Fruit fly (Drosophila melanogaster) whole organism, embryonic: ENCODE results near the gene Jhbp2.
A peak's percentile ranks its signal among the peaks of the same experiment; 100 is the strongest.

Experiments
- Atf-2 ChIP-seq: fragments of 200-800 bp; sonication (Bioruptor generic); optimal IDR thresholded peaks from 2 replicates; lab custom pipeline; 2016; ENCODE audit warnings: missing biosample characterization, missing genetic modification characterization
- B-H2 ChIP-seq: fragments of 200-800 bp; sonication (Bioruptor generic); optimal IDR thresholded peaks from 2 replicates; lab custom pipeline; 2018; ENCODE audit warnings: missing biosample characterization, mild to moderate bottlenecking, missing genetic modification characterization
- CG12104 ChIP-seq: fragments of 200-800 bp; sonication (Bioruptor generic); optimal IDR thresholded peaks from 3 replicates; lab custom pipeline; 2016; ENCODE audit warnings: missing biosample characterization, missing genetic modification characterization
- CG12769 ChIP-seq: fragments of 200-800 bp; sonication (Bioruptor generic); optimal IDR thresholded peaks from 2 replicates; lab custom pipeline; 2019; ENCODE audit warnings: missing biosample characterization, mild to moderate bottlenecking, missing genetic modification characterization, moderate library complexity
- CG13424 ChIP-seq: fragments of 200-800 bp; sonication (Bioruptor generic); optimal IDR thresholded peaks from 2 replicates; lab custom pipeline; 2019; ENCODE audit warnings: missing biosample characterization, mild to moderate bottlenecking, missing genetic modification characterization, moderate library complexity
- CG13624 ChIP-seq: fragments of 200-800 bp; sonication (Bioruptor generic); optimal IDR thresholded peaks from 2 replicates; lab custom pipeline; 2016; ENCODE audit warnings: missing biosample characterization, missing genetic modification characterization
- CG13775 ChIP-seq: fragments of 200-800 bp; sonication (Bioruptor generic); optimal IDR thresholded peaks from 3 replicates; lab custom pipeline; 2017; ENCODE audit warnings: missing biosample characterization, mild to moderate bottlenecking, missing genetic modification characterization
- CG15514 ChIP-seq: fragments of 200-800 bp; sonication (Bioruptor generic); optimal IDR thresholded peaks from 3 replicates; lab custom pipeline; 2017; ENCODE audit warnings: missing biosample characterization, missing genetic modification characterization, mild to moderate bottlenecking, moderate library complexity, missing genetic modification reagents
- CG17361 ChIP-seq: fragments of 200-800 bp; sonication (Bioruptor generic); IDR thresholded peaks from 3 replicates; pipeline ENCODE4 v1.3.6; 2022; ENCODE audit warnings: missing biosample characterization, missing genetic modification characterization
- CG18476 ChIP-seq: fragments of 200-800 bp; sonication (Bioruptor generic); optimal IDR thresholded peaks from 2 replicates; lab custom pipeline; 2016; ENCODE audit warnings: missing biosample characterization, mild to moderate bottlenecking, missing genetic modification characterization
- CG18619 ChIP-seq: fragments of 200-800 bp; sonication (Bioruptor generic); optimal IDR thresholded peaks from 3 replicates; lab custom pipeline; 2017; ENCODE audit warnings: missing biosample characterization, mild to moderate bottlenecking, missing genetic modification characterization
- CG42726 ChIP-seq: fragments of 200-800 bp; sonication (Bioruptor generic); IDR thresholded peaks from 2 replicates; pipeline ENCODE4 v1.3.6; 2022; ENCODE audit warnings: missing biosample characterization, missing genetic modification characterization; ENCODE audit not compliant: partially characterized antibody
- CG6683 ChIP-seq: fragments of 200-800 bp; sonication (Bioruptor generic); optimal IDR thresholded peaks from 2 replicates; lab custom pipeline; 2017; ENCODE audit warnings: missing biosample characterization, mild to moderate bottlenecking, missing genetic modification characterization, missing genetic modification reagents
- CG6689 ChIP-seq: fragments of 200-800 bp; sonication (Bioruptor generic); IDR thresholded peaks from 2 replicates; pipeline ENCODE4 v1.3.6; 2022; ENCODE audit warnings: missing biosample characterization, missing genetic modification characterization
- CG6765 ChIP-seq: fragments of 200-800 bp; sonication (Bioruptor generic); optimal IDR thresholded peaks from 3 replicates; lab custom pipeline; 2017; ENCODE audit warnings: missing biosample characterization, mild to moderate bottlenecking, missing genetic modification characterization
- CG9797 ChIP-seq: fragments of 200-800 bp; sonication (Bioruptor generic); optimal IDR thresholded peaks from 3 replicates; lab custom pipeline; 2018; ENCODE audit warnings: missing biosample characterization, mild to moderate bottlenecking, missing genetic modification characterization
- Dip2 ChIP-seq: fragments of 200-800 bp; sonication (Bioruptor generic); IDR thresholded peaks from 2 replicates; pipeline ENCODE4 v1.3.6; 2022; ENCODE audit warnings: missing biosample characterization, missing genetic modification characterization
- E2f1 ChIP-seq: fragments of 200-800 bp; sonication (Bioruptor generic); IDR thresholded peaks from 2 replicates; pipeline ENCODE4 v1.3.6; 2022; ENCODE audit warnings: missing biosample characterization, missing genetic modification characterization
- Fer3 ChIP-seq: fragments of 200-800 bp; sonication (Bioruptor generic); optimal IDR thresholded peaks from 2 replicates; lab custom pipeline; 2018; ENCODE audit warnings: missing biosample characterization, mild to moderate bottlenecking, missing genetic modification characterization, moderate library complexity
- GATAe ChIP-seq: fragments of 200-800 bp; sonication (Bioruptor generic); conservative IDR thresholded peaks from 2 replicates; pipeline ENCODE4 v1.3.6; 2022; ENCODE audit warnings: missing biosample characterization, missing genetic modification characterization
- HmgZ ChIP-seq: fragments of 200-800 bp; sonication (Bioruptor generic); optimal IDR thresholded peaks from 2 replicates; lab custom pipeline; 2018; ENCODE audit warnings: missing biosample characterization, mild to moderate bottlenecking, missing genetic modification characterization
- Max ChIP-seq: fragments of 200-800 bp; sonication (Bioruptor generic); optimal IDR thresholded peaks from 2 replicates; lab custom pipeline; 2016; ENCODE audit warnings: missing biosample characterization, mild to moderate bottlenecking, missing genetic modification characterization
- Mes4 ChIP-seq: fragments of 200-800 bp; sonication (Bioruptor generic); optimal IDR thresholded peaks from 2 replicates; lab custom pipeline; 2016; ENCODE audit warnings: missing biosample characterization, missing genetic modification characterization
- Mrtf ChIP-seq: fragments of 200-800 bp; sonication (Bioruptor generic); IDR thresholded peaks from 3 replicates; pipeline ENCODE4 v1.3.6; 2022; ENCODE audit warnings: missing biosample characterization, missing genetic modification characterization
- Rfx ChIP-seq: fragments of 200-800 bp; sonication (Bioruptor generic); IDR thresholded peaks from 2 replicates; pipeline ENCODE4 v1.3.6; 2022; ENCODE audit warnings: missing biosample characterization, missing genetic modification characterization
- Scr ChIP-seq: fragments of 200-800 bp; sonication (Bioruptor generic); IDR thresholded peaks from 2 replicates; pipeline ENCODE4 v1.3.6; 2022; ENCODE audit warnings: missing biosample characterization, missing genetic modification characterization; ENCODE audit not compliant: partially characterized antibody
- Six4 ChIP-seq: fragments of 200-800 bp; sonication (Bioruptor generic); optimal IDR thresholded peaks from 2 replicates; lab custom pipeline; 2016; ENCODE audit warnings: missing biosample characterization, missing genetic modification characterization
- Sry-δ ChIP-seq: fragments of 200-800 bp; sonication (Bioruptor generic); optimal IDR thresholded peaks from 2 replicates; lab custom pipeline; 2016; ENCODE audit warnings: missing biosample characterization, missing genetic modification characterization
- Ssrp ChIP-seq: fragments of 200-800 bp; sonication (Bioruptor generic); optimal IDR thresholded peaks from 2 replicates; lab custom pipeline; 2018; ENCODE audit warnings: missing biosample characterization, mild to moderate bottlenecking, missing genetic modification characterization, moderate library complexity
- abd-A ChIP-seq: fragments of 200-800 bp; sonication (Bioruptor generic); optimal IDR thresholded peaks from 3 replicates; lab custom pipeline; 2019; ENCODE audit warnings: missing biosample characterization, mild to moderate bottlenecking, missing genetic modification characterization, moderate library complexity
- bbx ChIP-seq: fragments of 200-800 bp; sonication (Bioruptor generic); IDR thresholded peaks from 2 replicates; pipeline ENCODE4 v1.3.6; 2022; ENCODE audit warnings: missing biosample characterization, missing genetic modification characterization; ENCODE audit not compliant: partially characterized antibody
- cas ChIP-seq: fragments of 200-800 bp; sonication (Bioruptor generic); IDR thresholded peaks from 2 replicates; pipeline ENCODE4 v1.3.6; 2022; ENCODE audit warnings: missing biosample characterization, missing genetic modification characterization
- da ChIP-seq: fragments of 200-800 bp; sonication (Bioruptor generic); optimal IDR thresholded peaks from 2 replicates; lab custom pipeline; 2016; ENCODE audit warnings: missing biosample characterization, missing genetic modification characterization
- ems ChIP-seq: fragments of 200-800 bp; sonication (Bioruptor generic); optimal IDR thresholded peaks from 3 replicates; lab custom pipeline; 2016; ENCODE audit warnings: missing biosample characterization, missing genetic modification characterization
- en ChIP-seq: fragments of 200-800 bp; sonication (Bioruptor generic); optimal IDR thresholded peaks from 2 replicates; lab custom pipeline; 2016; ENCODE audit warnings: missing biosample characterization, missing genetic modification characterization
- eyg ChIP-seq: fragments of 200-800 bp; sonication (Bioruptor generic); optimal IDR thresholded peaks from 3 replicates; lab custom pipeline; 2016; ENCODE audit warnings: missing biosample characterization, missing genetic modification characterization
- fu2 ChIP-seq: fragments of 200-800 bp; sonication (Bioruptor generic); optimal IDR thresholded peaks from 2 replicates; lab custom pipeline; 2016; ENCODE audit warnings: missing biosample characterization, missing genetic modification characterization
- pb ChIP-seq: fragments of 200-800 bp; sonication (Bioruptor generic); optimal IDR thresholded peaks from 3 replicates; lab custom pipeline; 2016; ENCODE audit warnings: missing biosample characterization, missing genetic modification characterization
- pfk ChIP-seq: fragments of 200-800 bp; sonication (Bioruptor generic); optimal IDR thresholded peaks from 2 replicates; lab custom pipeline; 2018; ENCODE audit warnings: missing biosample characterization, mild to moderate bottlenecking, missing genetic modification characterization, moderate library complexity
- ranshi ChIP-seq: fragments of 200-800 bp; sonication (Bioruptor generic); IDR thresholded peaks from 2 replicates; pipeline ENCODE4 v1.3.6; 2022; ENCODE audit warnings: missing biosample characterization, missing genetic modification characterization
- rib ChIP-seq: fragments of 200-800 bp; sonication (Bioruptor generic); IDR thresholded peaks from 2 replicates; pipeline ENCODE4 v1.3.6; 2022; ENCODE audit warnings: missing biosample characterization, missing genetic modification characterization
- seq ChIP-seq: fragments of 200-800 bp; sonication (Bioruptor generic); IDR thresholded peaks from 2 replicates; pipeline ENCODE4 v1.3.6; 2022; ENCODE audit warnings: missing biosample characterization, missing genetic modification characterization
- sisA ChIP-seq: fragments of 200-800 bp; sonication (Bioruptor generic); IDR thresholded peaks from 2 replicates; pipeline ENCODE4 v1.3.6; 2022; ENCODE audit warnings: missing biosample characterization, missing genetic modification characterization
- tna ChIP-seq: fragments of 200-800 bp; sonication (Bioruptor generic); IDR thresholded peaks from 2 replicates; pipeline ENCODE4 v1.3.6; 2022; ENCODE audit warnings: missing biosample characterization, missing genetic modification characterization; ENCODE audit not compliant: partially characterized antibody
- trem ChIP-seq: fragments of 200-800 bp; optimal IDR thresholded peaks from 3 replicates; lab custom pipeline; 2019; ENCODE audit warnings: missing biosample characterization, mild to moderate bottlenecking, missing genetic modification characterization, moderate library complexity
- trh ChIP-seq: fragments of 200-800 bp; sonication (Bioruptor generic); optimal IDR thresholded peaks from 2 replicates; lab custom pipeline; 2016; ENCODE audit warnings: missing biosample characterization, missing genetic modification characterization
- vnd ChIP-seq: fragments of 200-800 bp; sonication (Bioruptor generic); IDR thresholded peaks from 3 replicates; pipeline ENCODE4 v1.3.6; 2022; ENCODE audit warnings: missing biosample characterization, missing genetic modification characterization; ENCODE audit not compliant: partially characterized antibody
- wor ChIP-seq: fragments of 200-800 bp; sonication (Bioruptor generic); IDR thresholded peaks from 2 replicates; pipeline ENCODE4 v1.3.6; 2022; ENCODE audit warnings: missing biosample characterization, missing genetic modification characterization
- zen ChIP-seq: fragments of 200-800 bp; sonication (Bioruptor generic); optimal IDR thresholded peaks from 3 replicates; lab custom pipeline; 2018; ENCODE audit warnings: missing biosample characterization, mild to moderate bottlenecking, missing genetic modification characterization, moderate library complexity

The Jhbp2 gene

dm6 chr3R:4970415-4971140 lies 9.4 kb upstream of the Jhbp2 start (continued):
- peak; percentile 29 for TF ChIP-seq fu2 (GFP tag; lab: Kevin White, UChicago)
- TF ChIP-seq E2f1 (GFP tag; lab: Robert Waterston, UW): no peak
- no peak for TF ChIP-seq CG9797 (GFP tag; lab: Kevin White, UChicago)
- peak; percentile 83; the same call in 2 of the 3 replicates for TF ChIP-seq Mrtf (GFP tag; lab: Robert Waterston, UW)
- TF ChIP-seq ems (GFP tag; lab: Kevin White, UChicago): peak; percentile 48
- TF ChIP-seq B-H2 (GFP tag; lab: Kevin White, UChicago): peak; percentile 48
- TF ChIP-seq ranshi (GFP tag; lab: Robert Waterston, UW): peak; percentile 66; the same call in 1 of the 2 replicates
- TF ChIP-seq Six4: no peak
- TF ChIP-seq CG12104 (GFP tag; lab: Kevin White, UChicago): no peak
- TF ChIP-seq zen (tag; lab: Kevin White, UChicago): peak; percentile 43
- TF ChIP-seq Max (GFP tag; lab: Kevin White, UChicago): no peak
- TF ChIP-seq rib: no peak
- TF ChIP-seq CG18619 (GFP tag; lab: Kevin White, UChicago): no peak
- no peak for TF ChIP-seq trh (GFP tag; lab: Kevin White, UChicago)
- TF ChIP-seq vnd (GFP tag; lab: Robert Waterston, UW): peak; percentile 7; the same call in 1 of the 3 replicates
- no peak for TF ChIP-seq Ssrp (tag; lab: Kevin White, UChicago)
- peak; percentile 52 for TF ChIP-seq Sry-δ (GFP tag; lab: Kevin White, UChicago)
- peak; percentile 76 for TF ChIP-seq sisA (GFP tag; lab: Robert Waterston, UW)
- TF ChIP-seq cas (GFP tag; lab: Robert Waterston, UW): 0 out of 2 replicates have a peak, but pooled peaks have one; percentile 9
- TF ChIP-seq CG18476 (GFP tag; lab: Kevin White, UChicago): no peak
- TF ChIP-seq Atf-2: peak; percentile 70
- peak; percentile 43 for TF ChIP-seq CG13424 (tag; lab: Kevin White, UChicago)
- TF ChIP-seq tna: no peak
- no peak for TF ChIP-seq CG13775 (GFP tag; lab: Kevin White, UChicago)
- peak; percentile 47 for TF ChIP-seq da (GFP tag; lab: Kevin White, UChicago)
- peak; percentile 39 for TF ChIP-seq Fer3 (tag; lab: Kevin White, UChicago)
- TF ChIP-seq HmgZ: peak; percentile 67
- no peak for TF ChIP-seq wor (GFP tag; lab: Robert Waterston, UW)
- peak; percentile 62 for TF ChIP-seq trem (tag; lab: Kevin White, UChicago)
- TF ChIP-seq Mes4: peak; percentile 62
- peak; percentile 75 for TF ChIP-seq CG42726 (GFP tag; lab: Robert Waterston, UW)
- TF ChIP-seq GATAe (GFP tag; lab: Robert Waterston, UW): no peak
- TF ChIP-seq CG13624 (GFP tag; lab: Kevin White, UChicago): peak; percentile 61
- TF ChIP-seq pb: no peak
- peak; percentile 40; the same call in 1 of the 2 replicates for TF ChIP-seq Scr (GFP tag; lab: Robert Waterston, UW)
- peak; percentile 83 for TF ChIP-seq Rfx (GFP tag; lab: Robert Waterston, UW)
- peak; percentile 29 for TF ChIP-seq CG6683
- peak; percentile 11; the same call in 1 of the 3 replicates for TF ChIP-seq CG17361 (GFP tag; lab: Robert Waterston, UW)
- TF ChIP-seq en: peak; percentile 4
- TF ChIP-seq CG12769 (tag; lab: Kevin White, UChicago): peak; percentile 67
- TF ChIP-seq Dip2 (GFP tag; lab: Robert Waterston, UW): peak; percentile 100
- peak; percentile 31 for TF ChIP-seq eyg (GFP tag; lab: Kevin White, UChicago)
- TF ChIP-seq CG6689 (GFP tag; lab: Robert Waterston, UW): no peak
- TF ChIP-seq CG6765 (GFP tag; lab: Kevin White, UChicago): no peak
- peak; percentile 60 for TF ChIP-seq abd-A (tag; lab: Kevin White, UChicago)
- no peak for TF ChIP-seq pfk (GFP tag; lab: Kevin White, UChicago)
- no peak for TF ChIP-seq seq (GFP tag; lab: Robert Waterston, UW)
- peak; percentile 55 for TF ChIP-seq CG15514 (GFP tag; lab: Kevin White, UChicago)
- TF ChIP-seq bbx: no peak
